Worm (Caenorhabditis elegans) whole organism, mixed stage, embryonic: ENCODE data around the gene aff-1.
A peak's percentile ranks its signal among the peaks of the same experiment; 100 is the strongest.

Experiments
- bed-3 ChIP-seq: fragments of 200-800 bp; sonication (Bioruptor generic); optimal IDR thresholded peaks from 3 replicates; lab custom pipeline; 2018; ENCODE audit warnings: mild to moderate bottlenecking, missing genetic modification characterization, moderate library complexity, missing compliant biosample characterization
- blmp-1 ChIP-seq: fragments of 150-350 bp; optimal IDR thresholded peaks from 2 replicates; lab custom pipeline; 2014; ENCODE audit warnings: missing biosample characterization, missing genetic modification characterization
- ceh-83 ChIP-seq: fragments of 200-800 bp; sonication (Bioruptor generic); optimal IDR thresholded peaks from 2 replicates; lab custom pipeline; 2018; ENCODE audit warnings: mild to moderate bottlenecking, missing genetic modification characterization, missing compliant biosample characterization
- elt-1 ChIP-seq: sonication (generic microtip); optimal IDR thresholded peaks from 2 replicates; lab custom pipeline; 2017; ENCODE audit warnings: missing genetic modification characterization, mild to moderate bottlenecking, missing compliant biosample characterization, antibody characterized with exemption, moderate library complexity, borderline replicate concordance; ENCODE audit not compliant: insufficient read depth
- elt-3 ChIP-seq: fragments of 150-350 bp; optimal IDR thresholded peaks from 2 replicates; lab custom pipeline; 2014; ENCODE audit warnings: missing biosample characterization, missing genetic modification characterization
- nhr-2 ChIP-seq: fragments of 150-350 bp; optimal IDR thresholded peaks from 2 replicates; lab custom pipeline; 2014; ENCODE audit warnings: missing biosample characterization, missing genetic modification characterization
- nhr-237 ChIP-seq: fragments of 150-350 bp; optimal IDR thresholded peaks from 2 replicates; lab custom pipeline; 2014; ENCODE audit warnings: missing biosample characterization, missing genetic modification characterization
- nhr-28 ChIP-seq: fragments of 150-350 bp; optimal IDR thresholded peaks from 2 replicates; lab custom pipeline; 2014; ENCODE audit warnings: missing biosample characterization, missing genetic modification characterization
- nhr-76 ChIP-seq: sonication (generic microtip); optimal IDR thresholded peaks from 2 replicates; lab custom pipeline; 2017; ENCODE audit warnings: missing biosample characterization, missing genetic modification characterization
- snpc-4 ChIP-seq: fragments of 150-350 bp; optimal IDR thresholded peaks from 2 replicates; lab custom pipeline; 2014; ENCODE audit warnings: missing biosample characterization, missing genetic modification characterization
- ztf-11 ChIP-seq: fragments of 150-350 bp; optimal IDR thresholded peaks from 2 replicates; lab custom pipeline; 2014; ENCODE audit warnings: missing biosample characterization, missing genetic modification characterization

DNA sequence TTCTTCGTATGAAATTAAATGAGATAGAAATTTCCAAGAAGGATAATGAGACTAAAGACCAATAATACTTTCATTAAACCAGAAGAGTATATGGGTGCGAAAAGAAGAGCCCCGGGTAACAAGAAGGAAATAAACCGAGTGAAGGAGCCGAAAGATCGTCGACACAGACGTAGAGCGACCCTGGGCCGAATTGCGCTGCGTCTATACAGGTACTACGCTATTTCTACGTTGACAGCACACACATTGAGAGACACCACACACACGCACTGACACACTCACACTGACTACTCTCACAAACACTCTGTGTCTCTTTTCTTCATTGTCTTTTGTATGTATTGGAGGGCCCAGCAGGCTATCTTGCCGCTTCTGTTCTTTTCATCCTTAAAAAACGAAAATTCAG, 4.7 kb downstream of the aff-1 start:
- TF ChIP-seq elt-3 (tag; lab: Kevin White, UChicago), result no peak
- no peak for TF ChIP-seq blmp-1 (tag; lab: Kevin White, UChicago)
- TF ChIP-seq nhr-28 (tag; lab: Kevin White, UChicago), result no peak
- no peak for TF ChIP-seq elt-1 (tag; lab: Kevin White, UChicago)
- TF ChIP-seq ceh-83 (GFP tag; lab: Kevin White, UChicago), result no peak
- no peak for TF ChIP-seq snpc-4 (tag; lab: Kevin White, UChicago)
- TF ChIP-seq nhr-237 (tag; lab: Kevin White, UChicago), result peak; percentile 30
- TF ChIP-seq ztf-11 (tag; lab: Kevin White, UChicago), result no peak
- no peak for TF ChIP-seq nhr-76 (tag; lab: Kevin White, UChicago)
- TF ChIP-seq nhr-2 (tag; lab: Kevin White, UChicago), result no peak
- no peak for TF ChIP-seq bed-3 (GFP tag; lab: Kevin White, UChicago)
